Worm (Caenorhabditis elegans) whole organism, L4 larva: ENCODE data around the gene srh-19.

Source experiments
- T20F7.1 ChIP-seq: fragments of 200-800 bp; sonication (Bioruptor generic); optimal IDR thresholded peaks from 2 replicates; lab custom pipeline; 2018; ENCODE audit warnings: mild to moderate bottlenecking, missing genetic modification characterization, missing compliant biosample characterization
- ZK337.2 ChIP-seq: fragments of 200-800 bp; sonication (Bioruptor generic); IDR thresholded peaks from 2 replicates; pipeline ENCODE4 v1.3.6; 2022; ENCODE audit warnings: missing genetic modification reagents, missing genetic modification characterization, missing compliant biosample characterization
- ceh-28 ChIP-seq: fragments of 150-350 bp; optimal IDR thresholded peaks from 2 replicates; lab custom pipeline; 2014; ENCODE audit warnings: missing biosample characterization, missing genetic modification reagents, missing genetic modification characterization
- ceh-44 ChIP-seq: fragments of 200-800 bp; sonication (Bioruptor generic); IDR thresholded peaks from 2 replicates; pipeline ENCODE4 v1.3.6; 2022; ENCODE audit warnings: missing genetic modification reagents, missing genetic modification characterization, missing compliant biosample characterization
- lin-13 ChIP-seq: fragments of 150-350 bp; optimal IDR thresholded peaks from 2 replicates; lab custom pipeline; 2014; ENCODE audit warnings: missing biosample characterization, missing genetic modification reagents, missing genetic modification characterization
- mdl-1 ChIP-seq, 2 experiments: fragments of 150-350 bp in 1 of 2; sonication (generic microtip) in 1 of 2; optimal IDR thresholded peaks; 2 replicates each; lab custom pipeline; 2014 to 2017; ENCODE audit warnings: missing biosample characterization in 2 of 2, missing genetic modification characterization in 2 of 2
- nhr-28 ChIP-seq: fragments of 150-350 bp; optimal IDR thresholded peaks from 2 replicates; lab custom pipeline; 2014; ENCODE audit warnings: missing biosample characterization, missing genetic modification characterization
- nhr-42 ChIP-seq: fragments of 200-800 bp; sonication (Bioruptor generic); IDR thresholded peaks from 2 replicates; pipeline ENCODE4 v1.3.6; 2022; ENCODE audit warnings: missing genetic modification characterization, missing compliant biosample characterization
- nhr-76 ChIP-seq: fragments of 150-350 bp; optimal IDR thresholded peaks from 2 replicates; lab custom pipeline; 2014; ENCODE audit warnings: missing biosample characterization, missing genetic modification characterization
- snpc-4 ChIP-seq: fragments of 150-350 bp; optimal IDR thresholded peaks from 2 replicates; lab custom pipeline; 2014; ENCODE audit warnings: missing biosample characterization, missing genetic modification characterization
- zag-1 ChIP-seq: fragments of 150-350 bp; optimal IDR thresholded peaks from 2 replicates; lab custom pipeline; 2014; ENCODE audit warnings: missing biosample characterization, missing genetic modification characterization
- ztf-11 ChIP-seq: fragments of 150-350 bp; optimal IDR thresholded peaks from 2 replicates; lab custom pipeline; 2014; ENCODE audit warnings: missing biosample characterization, missing genetic modification characterization

DNA sequence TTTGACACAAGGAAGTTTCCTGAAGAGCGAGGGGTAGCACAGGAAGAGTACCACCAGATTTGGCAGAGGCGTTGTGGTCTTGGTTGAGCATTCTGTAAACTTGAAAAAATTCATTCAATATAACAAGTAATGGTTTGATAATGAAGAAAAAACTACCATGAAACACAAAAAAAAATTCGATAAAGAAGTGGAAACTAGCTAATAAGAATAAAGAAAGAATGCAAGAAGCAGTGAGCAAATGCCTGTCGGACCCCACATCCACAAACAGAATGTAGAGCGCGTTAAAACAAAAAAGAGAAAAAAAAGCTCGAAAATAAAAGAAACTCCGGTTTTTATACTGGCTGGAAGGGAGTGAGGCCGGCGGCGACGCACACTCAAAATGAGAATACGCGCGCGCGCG is 15.4 kb upstream of the srh-19 start, which contains the start of gene H39E20.1:
- TF ChIP-seq ceh-44 (GFP tag; lab: Robert Waterston, UW) (no peak), zag-1 (tag; lab: Kevin White, UChicago) (no peak), ztf-11 (tag; lab: Kevin White, UChicago) (no peak), ceh-28 (tag; lab: Kevin White, UChicago) (no peak), ZK337.2 (GFP tag; lab: Robert Waterston, UW) (no peak), lin-13 (no peak), snpc-4 (tag; lab: Kevin White, UChicago) (no peak), nhr-28 (tag; lab: Kevin White, UChicago) (no peak), nhr-42 (GFP tag; lab: Robert Waterston, UW) (no peak), nhr-76 (tag; lab: Kevin White, UChicago) (no peak), T20F7.1 (GFP tag; lab: Kevin White, UChicago) (no peak), mdl-1 (tag; optimal IDR thresholded peaks at IDR 0.05; lab: Kevin White, UChicago) (no peak)
